Worm (Caenorhabditis elegans) whole organism, L1 larva: Measurements from ENCODE around the gene aqp-2.

Source experiments
- C04F5.9 ChIP-seq: sonication (generic microtip); optimal IDR thresholded peaks from 2 replicates; lab custom pipeline; 2016; ENCODE audit warnings: missing genetic modification characterization, missing compliant biosample characterization
- C16A3.4 ChIP-seq: fragments of 150-350 bp; optimal IDR thresholded peaks from 2 replicates; lab custom pipeline; 2014; ENCODE audit warnings: missing biosample characterization, missing genetic modification characterization
- Y116A8C.19 ChIP-seq: sonication (generic microtip); optimal IDR thresholded peaks from 2 replicates; lab custom pipeline; 2016; ENCODE audit warnings: missing compliant biosample characterization, missing genetic modification characterization, borderline replicate concordance
- aly-2 ChIP-seq: fragments of 150-350 bp; optimal IDR thresholded peaks from 2 replicates; lab custom pipeline; 2014; ENCODE audit warnings: missing biosample characterization, missing genetic modification characterization
- ama-1 ChIP-seq: fragments of 150-350 bp; optimal IDR thresholded peaks from 2 replicates; lab custom pipeline; 2014
- blmp-1 ChIP-seq: fragments of 150-350 bp; optimal IDR thresholded peaks from 2 replicates; lab custom pipeline; 2014; ENCODE audit warnings: missing biosample characterization, missing genetic modification characterization
- ceh-8 ChIP-seq: fragments of 200-800 bp; sonication (Bioruptor generic); optimal IDR thresholded peaks from 2 replicates; lab custom pipeline; 2018; ENCODE audit warnings: mild to moderate bottlenecking, missing genetic modification characterization, moderate library complexity, missing compliant biosample characterization
- ceh-82 ChIP-seq, 3 experiments: fragments of 150-350 bp in 1 of 3; sonication (generic microtip) in 2 of 3; optimal IDR thresholded peaks; 2 replicates each; lab custom pipeline; 2014 to 2017; ENCODE audit warnings: missing biosample characterization in 3 of 3, missing genetic modification characterization in 3 of 3
- ceh-90 ChIP-seq: sonication (generic microtip); optimal IDR thresholded peaks from 2 replicates; lab custom pipeline; 2016; ENCODE audit warnings: missing genetic modification characterization, missing compliant biosample characterization
- ces-1 ChIP-seq: fragments of 150-350 bp; optimal IDR thresholded peaks from 2 replicates; lab custom pipeline; 2014; ENCODE audit warnings: missing biosample characterization, missing genetic modification reagents, missing genetic modification characterization
- dsc-1 ChIP-seq: sonication (generic microtip); optimal IDR thresholded peaks from 2 replicates; lab custom pipeline; 2016; ENCODE audit warnings: mild to moderate bottlenecking, missing genetic modification characterization, missing compliant biosample characterization
- elt-2 ChIP-seq: sonication (generic microtip); optimal IDR thresholded peaks from 2 replicates; lab custom pipeline; 2016; ENCODE audit warnings: missing genetic modification characterization, mild to moderate bottlenecking, inconsistent platforms, missing compliant biosample characterization, missing genetic modification reagents
- elt-3 ChIP-seq, 6 experiments: fragments of 150-350 bp in 1 of 6; sonication (generic microtip); optimal IDR thresholded peaks; 2 replicates each; lab custom pipeline; 2017 to 2018; ENCODE audit warnings: missing biosample characterization in 6 of 6, missing genetic modification characterization in 6 of 6, inconsistent platforms in 1 of 6
- ets-5 ChIP-seq: fragments of 200-800 bp; sonication (Bioruptor generic); IDR thresholded peaks from 2 replicates; pipeline ENCODE4 v1.3.6; 2022; ENCODE audit warnings: missing genetic modification characterization, missing compliant biosample characterization
- fkh-4 ChIP-seq: sonication (generic microtip); optimal IDR thresholded peaks from 2 replicates; lab custom pipeline; 2016; ENCODE audit warnings: missing compliant biosample characterization, missing genetic modification characterization, borderline replicate concordance
- fkh-8 ChIP-seq: sonication (generic microtip); optimal IDR thresholded peaks from 2 replicates; lab custom pipeline; 2016; ENCODE audit warnings: mild to moderate bottlenecking, missing genetic modification characterization, missing compliant biosample characterization
- grh-1 ChIP-seq: fragments of 200-800 bp; sonication (Bioruptor generic); IDR thresholded peaks from 2 replicates; pipeline ENCODE4 v1.3.6; 2022; ENCODE audit warnings: missing genetic modification reagents, missing genetic modification characterization, missing compliant biosample characterization
- hpl-2 ChIP-seq: fragments of 150-350 bp; optimal IDR thresholded peaks from 2 replicates; lab custom pipeline; 2014; ENCODE audit warnings: missing biosample characterization, missing genetic modification reagents, missing genetic modification characterization
- irx-1 ChIP-seq: sonication (generic microtip); optimal IDR thresholded peaks from 2 replicates; lab custom pipeline; 2016; ENCODE audit warnings: missing genetic modification characterization, missing compliant biosample characterization
- jun-1 ChIP-seq: fragments of 150-350 bp; optimal IDR thresholded peaks from 2 replicates; lab custom pipeline; 2014; ENCODE audit warnings: missing biosample characterization, missing genetic modification reagents, missing genetic modification characterization
- lin-14 ChIP-seq: fragments of 200-800 bp; sonication (Bioruptor generic); optimal IDR thresholded peaks from 2 replicates; lab custom pipeline; 2018; ENCODE audit warnings: mild to moderate bottlenecking, missing genetic modification characterization, moderate library complexity, missing compliant biosample characterization
- lin-35 ChIP-seq, 2 experiments: fragments of 150-350 bp; optimal IDR thresholded peaks; 2 replicates each; lab custom pipeline; 2014; ENCODE audit warnings: missing biosample characterization in 2 of 2, missing genetic modification characterization in 2 of 2, missing genetic modification reagents in 2 of 2
- lin-39 ChIP-seq: fragments of 150-350 bp; optimal IDR thresholded peaks from 2 replicates; lab custom pipeline; 2014; ENCODE audit warnings: missing biosample characterization, missing genetic modification reagents, missing genetic modification characterization
- lir-3 ChIP-seq: sonication (generic microtip); optimal IDR thresholded peaks from 2 replicates; lab custom pipeline; 2016; ENCODE audit warnings: mild to moderate bottlenecking, missing genetic modification characterization, moderate library complexity, missing compliant biosample characterization; ENCODE audit not compliant: poor library complexity
- lsy-2 ChIP-seq, 2 experiments: fragments of 150-350 bp; optimal IDR thresholded peaks; 2 replicates each; lab custom pipeline; 2014; ENCODE audit warnings: missing biosample characterization in 2 of 2, missing genetic modification characterization in 2 of 2
- mab-9 ChIP-seq: fragments of 200-800 bp; sonication (Bioruptor generic); IDR thresholded peaks from 2 replicates; pipeline ENCODE4 v1.3.6; 2022; ENCODE audit warnings: missing genetic modification reagents, missing genetic modification characterization, missing compliant biosample characterization
- mdl-1 ChIP-seq, 2 experiments: fragments of 150-350 bp; optimal IDR thresholded peaks; 2 replicates each; lab custom pipeline; 2014 to 2017; ENCODE audit warnings: missing biosample characterization in 2 of 2, missing genetic modification characterization in 2 of 2, inconsistent platforms in 1 of 2
- mef-2 ChIP-seq: fragments of 150-350 bp; optimal IDR thresholded peaks from 2 replicates; lab custom pipeline; 2014; ENCODE audit warnings: missing biosample characterization, missing genetic modification characterization
- nhr-12 ChIP-seq: sonication (generic microtip); optimal IDR thresholded peaks from 2 replicates; lab custom pipeline; 2017; ENCODE audit warnings: missing biosample characterization, missing genetic modification characterization
- nhr-19 ChIP-seq: fragments of 200-800 bp; sonication (Bioruptor generic); conservative IDR thresholded peaks from 2 replicates; pipeline ENCODE4 v1.3.6; 2022; ENCODE audit warnings: missing genetic modification characterization, missing compliant biosample characterization
- nhr-20 ChIP-seq: sonication (generic microtip); optimal IDR thresholded peaks from 2 replicates; lab custom pipeline; 2016; ENCODE audit warnings: mild to moderate bottlenecking, missing genetic modification characterization, missing compliant biosample characterization
- nhr-47 ChIP-seq: sonication (generic microtip); optimal IDR thresholded peaks from 2 replicates; lab custom pipeline; 2016; ENCODE audit warnings: mild to moderate bottlenecking, missing genetic modification characterization, moderate library complexity, missing compliant biosample characterization
- nhr-71 ChIP-seq: sonication (generic microtip); optimal IDR thresholded peaks from 2 replicates; lab custom pipeline; 2016; ENCODE audit warnings: mild to moderate bottlenecking, missing genetic modification characterization, moderate library complexity, missing compliant biosample characterization
- nhr-76 ChIP-seq: sonication (generic microtip); optimal IDR thresholded peaks from 2 replicates; lab custom pipeline; 2017; ENCODE audit warnings: missing biosample characterization, missing genetic modification characterization
- nhr-85 ChIP-seq: sonication (generic microtip); peaks from one replicate; lab custom pipeline; 2016; ENCODE audit warnings: missing genetic modification characterization, inconsistent platforms, missing compliant biosample characterization
- nhr-90 ChIP-seq: sonication (generic microtip); optimal IDR thresholded peaks from 2 replicates; lab custom pipeline; 2016; ENCODE audit warnings: mild to moderate bottlenecking, missing genetic modification characterization, missing compliant biosample characterization; ENCODE audit not compliant: poor library complexity
- pag-3 ChIP-seq: sonication (generic microtip); optimal IDR thresholded peaks from 2 replicates; lab custom pipeline; 2017; ENCODE audit warnings: missing genetic modification characterization, mild to moderate bottlenecking, missing compliant biosample characterization, antibody characterized with exemption, borderline replicate concordance; ENCODE audit not compliant: insufficient read depth
- pqm-1 ChIP-seq: sonication (generic microtip); optimal IDR thresholded peaks from 3 replicates; lab custom pipeline; 2017; ENCODE audit warnings: missing biosample characterization, missing genetic modification characterization
- rnt-1 ChIP-seq: sonication (generic microtip); optimal IDR thresholded peaks from 2 replicates; lab custom pipeline; 2016; ENCODE audit warnings: mild to moderate bottlenecking, missing genetic modification characterization, moderate library complexity, missing compliant biosample characterization
- skn-1 ChIP-seq: fragments of 150-350 bp; optimal IDR thresholded peaks from 2 replicates; lab custom pipeline; 2014; ENCODE audit warnings: missing biosample characterization, missing genetic modification characterization
- snpc-4 ChIP-seq: fragments of 150-350 bp; optimal IDR thresholded peaks from 2 replicates; lab custom pipeline; 2014; ENCODE audit warnings: missing biosample characterization, missing genetic modification characterization
- snu-23 ChIP-seq: sonication (generic microtip); optimal IDR thresholded peaks from 2 replicates; lab custom pipeline; 2016; ENCODE audit warnings: missing genetic modification characterization, missing compliant biosample characterization
- sox-4 ChIP-seq: sonication (generic microtip); optimal IDR thresholded peaks from 2 replicates; lab custom pipeline; 2016; ENCODE audit warnings: missing genetic modification characterization, missing compliant biosample characterization
- sptf-1 ChIP-seq: fragments of 150-350 bp; optimal IDR thresholded peaks from 2 replicates; lab custom pipeline; 2014; ENCODE audit warnings: missing biosample characterization, missing genetic modification characterization
- sup-37 ChIP-seq: fragments of 200-800 bp; sonication (Bioruptor generic); optimal IDR thresholded peaks from 2 replicates; lab custom pipeline; 2018; ENCODE audit warnings: mild to moderate bottlenecking, missing genetic modification characterization, missing compliant biosample characterization
- swsn-7 ChIP-seq: sonication (generic microtip); optimal IDR thresholded peaks from 2 replicates; lab custom pipeline; 2016; ENCODE audit warnings: missing genetic modification characterization, missing compliant biosample characterization
- unc-30 ChIP-seq: sonication (generic microtip); optimal IDR thresholded peaks from 2 replicates; lab custom pipeline; 2017; ENCODE audit warnings: missing biosample characterization, missing genetic modification characterization
- unc-86 ChIP-seq: sonication (generic microtip); optimal IDR thresholded peaks from 2 replicates; lab custom pipeline; 2016; ENCODE audit warnings: missing genetic modification characterization, missing compliant biosample characterization

Gene aqp-2

ce11 chrII:9303545-9303944 is 41.8 kb upstream of the aqp-2 start:
- TF ChIP-seq ama-1 (no peak), unc-30 (tag; lab: Kevin White, UChicago) (no peak), lin-14 (GFP tag; lab: Kevin White, UChicago) (peak; percentile 24), skn-1 (tag; lab: Kevin White, UChicago) (peak; percentile 1), blmp-1 (tag; lab: Kevin White, UChicago) (no peak), ceh-82 (tag; optimal IDR thresholded peaks at IDR 0.05; lab: Kevin White, UChicago) (peak in 1 of 3 experiments; percentile 15)

ce11 chrII:9301065-9301464 is 39.3 kb upstream of the aqp-2 start:
- no peak for TF ChIP-seq ceh-8 (GFP tag; lab: Kevin White, UChicago)
- peak; percentile 13 for TF ChIP-seq nhr-90 (tag; lab: Kevin White, UChicago)
- peak; percentile 27 for TF ChIP-seq lin-14 (GFP tag; lab: Kevin White, UChicago)
- TF ChIP-seq hpl-2, result no peak
- no peak for TF ChIP-seq sptf-1 (tag; lab: Kevin White, UChicago)
- no peak for TF ChIP-seq sup-37 (GFP tag; lab: Kevin White, UChicago)
- TF ChIP-seq elt-2 (tag; lab: Kevin White, UChicago), result peak; percentile 83
- TF ChIP-seq pag-3 (tag; lab: Kevin White, UChicago), result no peak
- TF ChIP-seq pqm-1 (tag; lab: Kevin White, UChicago), result peak; percentile 3
- TF ChIP-seq nhr-20 (tag; lab: Kevin White, UChicago), result peak; percentile 12

ce11 chrII:9299679-9300078 is 37.9 kb upstream of the aqp-2 start:
- no peak for TF ChIP-seq grh-1
- no peak for TF ChIP-seq ets-5 (GFP tag; lab: Robert Waterston, UW)
- TF ChIP-seq ces-1 (GFP tag; lab: Kevin White, UChicago), result no peak
- no peak for TF ChIP-seq nhr-19 (GFP tag; lab: Robert Waterston, UW)
- TF ChIP-seq lsy-2 (tag; optimal IDR thresholded peaks at IDR 0.05; lab: Kevin White, UChicago), result peak in 1 of 2 experiments; percentile 23
- no peak for TF ChIP-seq Y116A8C.19 (tag; lab: Kevin White, UChicago)
- peak; percentile 69 for TF ChIP-seq rnt-1 (tag; lab: Kevin White, UChicago)
- TF ChIP-seq ceh-8 (GFP tag; lab: Kevin White, UChicago), result no peak
- TF ChIP-seq fkh-4, result no peak
- no peak for TF ChIP-seq pqm-1 (tag; lab: Kevin White, UChicago)
- TF ChIP-seq nhr-85 (tag; lab: Kevin White, UChicago), result no peak
- TF ChIP-seq nhr-47 (tag; lab: Kevin White, UChicago), result no peak
- TF ChIP-seq nhr-71, result peak; percentile 38
- TF ChIP-seq hpl-2, result no peak
- no peak for TF ChIP-seq lin-39 (tag; lab: Kevin White, UChicago)
- no peak for TF ChIP-seq nhr-76 (tag; lab: Kevin White, UChicago)
- peak; percentile 52 for TF ChIP-seq lin-14 (GFP tag; lab: Kevin White, UChicago)
- TF ChIP-seq snpc-4 (tag; lab: Kevin White, UChicago), result no peak
- no peak for TF ChIP-seq mef-2
- peak; percentile 5 for TF ChIP-seq dsc-1 (tag; lab: Kevin White, UChicago)
- no peak for TF ChIP-seq skn-1 (tag; lab: Kevin White, UChicago)
- no peak for TF ChIP-seq pag-3 (tag; lab: Kevin White, UChicago)
- TF ChIP-seq lir-3 (tag; lab: Kevin White, UChicago), result no peak
- TF ChIP-seq swsn-7 (tag; lab: Kevin White, UChicago), result no peak
- no peak for TF ChIP-seq lin-35 (GFP tag; optimal IDR thresholded peaks at IDR 0.05; lab: Kevin White, UChicago)
- TF ChIP-seq jun-1, result no peak
- no peak for TF ChIP-seq irx-1 (tag; lab: Kevin White, UChicago)
- no peak for TF ChIP-seq nhr-12 (tag; lab: Kevin White, UChicago)
- no peak for TF ChIP-seq sup-37 (GFP tag; lab: Kevin White, UChicago)
- TF ChIP-seq mab-9, result 0 out of 2 replicates have a peak, but pooled peaks have one; percentile 46
- TF ChIP-seq elt-3 (tag; optimal IDR thresholded peaks at IDR 0.05; lab: Kevin White, UChicago), result no peak
- no peak for TF ChIP-seq ceh-90 (tag; lab: Kevin White, UChicago)
- no peak for TF ChIP-seq fkh-8 (tag; lab: Kevin White, UChicago)
- peak; percentile 3 for TF ChIP-seq snu-23 (GFP tag; lab: Kevin White, UChicago)
- TF ChIP-seq C04F5.9 (tag; lab: Kevin White, UChicago), result no peak
- no peak for TF ChIP-seq mdl-1 (tag; optimal IDR thresholded peaks at IDR 0.05; lab: Kevin White, UChicago)
- no peak for TF ChIP-seq sox-4 (tag; lab: Kevin White, UChicago)
- TF ChIP-seq unc-86, result no peak
- TF ChIP-seq C16A3.4 (tag; lab: Kevin White, UChicago), result no peak
- no peak for TF ChIP-seq aly-2 (tag; lab: Kevin White, UChicago)
